Worm (Caenorhabditis elegans) whole organism, L1 larva: ENCODE results near the gene srj-50.
A peak's percentile ranks its signal among the peaks of the same experiment; 100 is the strongest.

ENCODE experiments used
- C16A3.4 ChIP-seq: fragments of 150-350 bp; optimal IDR thresholded peaks from 2 replicates; lab custom pipeline; 2014; ENCODE audit warnings: missing biosample characterization, missing genetic modification characterization
- C34B4.2 ChIP-seq: sonication (generic microtip); optimal IDR thresholded peaks from 2 replicates; lab custom pipeline; 2017; ENCODE audit warnings: mild to moderate bottlenecking, missing genetic modification characterization, missing compliant biosample characterization
- Y116A8C.19 ChIP-seq: sonication (generic microtip); optimal IDR thresholded peaks from 2 replicates; lab custom pipeline; 2016; ENCODE audit warnings: missing compliant biosample characterization, missing genetic modification characterization, borderline replicate concordance
- ama-1 ChIP-seq: fragments of 150-350 bp; optimal IDR thresholded peaks from 2 replicates; lab custom pipeline; 2014
- ceh-8 ChIP-seq: fragments of 200-800 bp; sonication (Bioruptor generic); optimal IDR thresholded peaks from 2 replicates; lab custom pipeline; 2018; ENCODE audit warnings: mild to moderate bottlenecking, missing genetic modification characterization, moderate library complexity, missing compliant biosample characterization
- ceh-82 ChIP-seq, 3 experiments: fragments of 150-350 bp in 1 of 3; sonication (generic microtip) in 2 of 3; optimal IDR thresholded peaks; 2 replicates each; lab custom pipeline; 2014 to 2017; ENCODE audit warnings: missing biosample characterization in 3 of 3, missing genetic modification characterization in 3 of 3
- ceh-88 ChIP-seq: fragments of 200-800 bp; sonication (Bioruptor generic); IDR thresholded peaks from 2 replicates; pipeline ENCODE4 v1.3.6; 2022; ENCODE audit warnings: missing genetic modification characterization, missing compliant biosample characterization
- ceh-90 ChIP-seq: sonication (generic microtip); optimal IDR thresholded peaks from 2 replicates; lab custom pipeline; 2016; ENCODE audit warnings: missing genetic modification characterization, missing compliant biosample characterization
- dpl-1 ChIP-seq, 3 experiments: fragments of 150-350 bp in 2 of 3; sonication (generic microtip) in 1 of 3; optimal IDR thresholded peaks; 2 replicates each; lab custom pipeline; 2014 to 2017; ENCODE audit warnings: missing biosample characterization in 3 of 3, missing genetic modification characterization in 3 of 3, missing genetic modification reagents in 3 of 3
- efl-1 ChIP-seq, 4 experiments: fragments of 150-350 bp; optimal IDR thresholded peaks in 3 of 4; peaks in 1 of 4; 1 replicate in 1 of 4; 2 replicates in 3 of 4; lab custom pipeline; 2014; ENCODE audit warnings: missing biosample characterization in 2 of 4, missing genetic modification characterization in 2 of 4, missing genetic modification reagents in 2 of 4
- efl-3 ChIP-seq: fragments of 200-800 bp; sonication (Bioruptor generic); optimal IDR thresholded peaks from 2 replicates; lab custom pipeline; 2018; ENCODE audit warnings: mild to moderate bottlenecking, missing genetic modification characterization, missing compliant biosample characterization
- elt-2 ChIP-seq: sonication (generic microtip); optimal IDR thresholded peaks from 2 replicates; lab custom pipeline; 2016; ENCODE audit warnings: missing genetic modification characterization, mild to moderate bottlenecking, inconsistent platforms, missing compliant biosample characterization, missing genetic modification reagents
- ets-5 ChIP-seq: fragments of 200-800 bp; sonication (Bioruptor generic); IDR thresholded peaks from 2 replicates; pipeline ENCODE4 v1.3.6; 2022; ENCODE audit warnings: missing genetic modification characterization, missing compliant biosample characterization
- fkh-10 ChIP-seq: sonication (generic microtip); optimal IDR thresholded peaks from 2 replicates; lab custom pipeline; 2017; ENCODE audit warnings: missing biosample characterization, missing genetic modification reagents, missing genetic modification characterization
- fkh-8 ChIP-seq: sonication (generic microtip); optimal IDR thresholded peaks from 2 replicates; lab custom pipeline; 2016; ENCODE audit warnings: mild to moderate bottlenecking, missing genetic modification characterization, missing compliant biosample characterization
- fos-1 ChIP-seq: fragments of 150-350 bp; optimal IDR thresholded peaks from 2 replicates; lab custom pipeline; 2014; ENCODE audit warnings: missing biosample characterization, missing genetic modification characterization
- grh-1 ChIP-seq: fragments of 200-800 bp; sonication (Bioruptor generic); IDR thresholded peaks from 2 replicates; pipeline ENCODE4 v1.3.6; 2022; ENCODE audit warnings: missing genetic modification reagents, missing genetic modification characterization, missing compliant biosample characterization
- jun-1 ChIP-seq: fragments of 150-350 bp; optimal IDR thresholded peaks from 2 replicates; lab custom pipeline; 2014; ENCODE audit warnings: missing biosample characterization, missing genetic modification reagents, missing genetic modification characterization
- mab-9 ChIP-seq: fragments of 200-800 bp; sonication (Bioruptor generic); IDR thresholded peaks from 2 replicates; pipeline ENCODE4 v1.3.6; 2022; ENCODE audit warnings: missing genetic modification reagents, missing genetic modification characterization, missing compliant biosample characterization
- mef-2 ChIP-seq: fragments of 150-350 bp; optimal IDR thresholded peaks from 2 replicates; lab custom pipeline; 2014; ENCODE audit warnings: missing biosample characterization, missing genetic modification characterization
- mep-1 ChIP-seq: fragments of 150-350 bp; optimal IDR thresholded peaks from 2 replicates; lab custom pipeline; 2014; ENCODE audit warnings: missing biosample characterization, missing genetic modification characterization
- nhr-20 ChIP-seq: sonication (generic microtip); optimal IDR thresholded peaks from 2 replicates; lab custom pipeline; 2016; ENCODE audit warnings: mild to moderate bottlenecking, missing genetic modification characterization, missing compliant biosample characterization
- nhr-237 ChIP-seq: fragments of 150-350 bp; optimal IDR thresholded peaks from 2 replicates; lab custom pipeline; 2014; ENCODE audit warnings: missing biosample characterization, missing genetic modification characterization
- nhr-76 ChIP-seq: sonication (generic microtip); optimal IDR thresholded peaks from 2 replicates; lab custom pipeline; 2017; ENCODE audit warnings: missing biosample characterization, missing genetic modification characterization
- nhr-77 ChIP-seq: fragments of 150-350 bp; optimal IDR thresholded peaks from 2 replicates; lab custom pipeline; 2014; ENCODE audit warnings: missing biosample characterization, missing genetic modification characterization
- nhr-85 ChIP-seq: sonication (generic microtip); peaks from one replicate; lab custom pipeline; 2016; ENCODE audit warnings: missing genetic modification characterization, inconsistent platforms, missing compliant biosample characterization
- nhr-90 ChIP-seq: sonication (generic microtip); optimal IDR thresholded peaks from 2 replicates; lab custom pipeline; 2016; ENCODE audit warnings: mild to moderate bottlenecking, missing genetic modification characterization, missing compliant biosample characterization; ENCODE audit not compliant: poor library complexity
- pag-3 ChIP-seq: sonication (generic microtip); optimal IDR thresholded peaks from 2 replicates; lab custom pipeline; 2017; ENCODE audit warnings: missing genetic modification characterization, mild to moderate bottlenecking, missing compliant biosample characterization, antibody characterized with exemption, borderline replicate concordance; ENCODE audit not compliant: insufficient read depth
- rnt-1 ChIP-seq: sonication (generic microtip); optimal IDR thresholded peaks from 2 replicates; lab custom pipeline; 2016; ENCODE audit warnings: mild to moderate bottlenecking, missing genetic modification characterization, moderate library complexity, missing compliant biosample characterization
- skn-1 ChIP-seq: fragments of 150-350 bp; optimal IDR thresholded peaks from 2 replicates; lab custom pipeline; 2014; ENCODE audit warnings: missing biosample characterization, missing genetic modification characterization
- snpc-4 ChIP-seq: fragments of 150-350 bp; optimal IDR thresholded peaks from 2 replicates; lab custom pipeline; 2014; ENCODE audit warnings: missing biosample characterization, missing genetic modification characterization
- tlp-1 ChIP-seq: fragments of 150-350 bp; optimal IDR thresholded peaks from 2 replicates; lab custom pipeline; 2014; ENCODE audit warnings: missing biosample characterization, missing genetic modification characterization
- unc-130 ChIP-seq: fragments of 150-350 bp; optimal IDR thresholded peaks from 2 replicates; lab custom pipeline; 2017; ENCODE audit warnings: missing biosample characterization, missing genetic modification characterization, inconsistent platforms
- unc-30 ChIP-seq: sonication (generic microtip); optimal IDR thresholded peaks from 2 replicates; lab custom pipeline; 2017; ENCODE audit warnings: missing biosample characterization, missing genetic modification characterization
- unc-86 ChIP-seq: sonication (generic microtip); optimal IDR thresholded peaks from 2 replicates; lab custom pipeline; 2016; ENCODE audit warnings: missing genetic modification characterization, missing compliant biosample characterization
- xbp-1 ChIP-seq: sonication (generic microtip); optimal IDR thresholded peaks from 2 replicates; lab custom pipeline; 2016; ENCODE audit warnings: missing genetic modification characterization, missing compliant biosample characterization

Gene srj-50

ce11 chrV:2830817-2831216 is 1.9 kb upstream of the srj-50 start, which contains the start of gene srw-2:
TSS of gene srw-2 (plus strand) at chrV:2830878.
- TF ChIP-seq ceh-8, result no peak
- no peak for TF ChIP-seq C16A3.4
- TF ChIP-seq nhr-76 (tag; lab: Kevin White, UChicago), result no peak
- TF ChIP-seq nhr-20 (tag; lab: Kevin White, UChicago), result no peak
- TF ChIP-seq efl-3 (GFP tag; lab: Kevin White, UChicago), result no peak
- no peak for TF ChIP-seq unc-30 (tag; lab: Kevin White, UChicago)
- TF ChIP-seq jun-1 (tag; lab: Kevin White, UChicago), result no peak
- TF ChIP-seq fos-1 (tag; lab: Kevin White, UChicago), result no peak
- TF ChIP-seq ets-5 (GFP tag; lab: Robert Waterston, UW), result no peak
- TF ChIP-seq ceh-82 (tag; optimal IDR thresholded peaks at IDR 0.05; lab: Kevin White, UChicago), result no peak
- TF ChIP-seq ama-1 (lab: Kevin White, UChicago), result no peak
- TF ChIP-seq mab-9 (GFP tag; lab: Robert Waterston, UW), result no peak
- no peak for TF ChIP-seq unc-130 (tag; lab: Kevin White, UChicago)
- no peak for TF ChIP-seq tlp-1 (tag; lab: Kevin White, UChicago)
- TF ChIP-seq, all 84 proteins: peak for 0

DNA sequence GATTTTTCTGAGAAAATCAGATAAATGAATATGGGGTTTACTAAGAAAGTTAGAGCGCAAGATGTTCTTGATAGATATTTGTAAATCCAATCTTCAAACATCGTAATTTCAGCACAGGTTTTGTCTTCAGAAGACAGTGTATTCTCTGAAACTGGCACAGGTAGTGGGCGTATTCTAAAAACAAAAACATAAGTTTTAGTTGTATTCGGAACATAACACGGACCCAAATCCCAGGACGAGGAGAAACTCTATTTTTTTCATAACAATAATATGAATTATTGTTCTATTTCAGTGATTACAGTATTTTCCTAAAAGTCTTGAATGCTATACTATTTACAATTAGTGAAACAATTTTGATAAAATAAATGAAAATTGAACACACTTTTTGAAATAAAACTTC is 3.7 kb downstream of the srj-50 start, which contains the start of gene srj-45:
TSS of gene srj-45 (minus strand) at position 101 of the 400 bp plus-strand sequence.
- TF ChIP-seq nhr-90 (tag; lab: Kevin White, UChicago), result no peak
- TF ChIP-seq skn-1 (tag; lab: Kevin White, UChicago), result no peak
- TF ChIP-seq fkh-10 (GFP tag; lab: Kevin White, UChicago), result no peak
- TF ChIP-seq unc-86 (tag; lab: Kevin White, UChicago), result no peak
- no peak for TF ChIP-seq C34B4.2 (tag; lab: Kevin White, UChicago)
- TF ChIP-seq rnt-1 (tag; lab: Kevin White, UChicago), result no peak
- no peak for TF ChIP-seq mef-2 (tag; lab: Kevin White, UChicago)
- TF ChIP-seq Y116A8C.19, result no peak
- TF ChIP-seq nhr-20 (tag; lab: Kevin White, UChicago), result no peak
- no peak for TF ChIP-seq efl-1 (optimal IDR thresholded peaks at IDR 0.05; lab: Kevin White, UChicago)
- no peak for TF ChIP-seq efl-1 (GFP tag; optimal IDR thresholded peaks at IDR 0.05 in 1 of 2; lab: Kevin White, UChicago)
- TF ChIP-seq nhr-77 (tag; lab: Kevin White, UChicago), result no peak
- TF ChIP-seq ceh-88, result no peak
- no peak for TF ChIP-seq pag-3
- no peak for TF ChIP-seq ceh-8
- TF ChIP-seq, all 84 proteins: peak for 0

ce11 chrV:2845771-2846170 is 13.0 kb downstream of the srj-50 start, which contains the start of gene srj-44:
TSS of gene srj-44 (minus strand) at chrV:2845871.
- TF ChIP-seq mef-2 (tag; lab: Kevin White, UChicago) (no peak), dpl-1 (GFP tag; optimal IDR thresholded peaks at IDR 0.05; lab: Kevin White, UChicago) (no peak), ets-5 (GFP tag; lab: Robert Waterston, UW) (no peak), nhr-237 (tag; lab: Kevin White, UChicago) (no peak), xbp-1 (tag; lab: Kevin White, UChicago) (no peak), efl-1 (optimal IDR thresholded peaks at IDR 0.05; lab: Kevin White, UChicago) (no peak), efl-1 (GFP tag; optimal IDR thresholded peaks at IDR 0.05 in 1 of 2; lab: Kevin White, UChicago) (peak in 1 of 2 experiments; percentile 29), grh-1 (GFP tag; lab: Robert Waterston, UW) (no peak), fkh-8 (tag; lab: Kevin White, UChicago) (no peak)

ce11 chrV:2848290-2848937 is 15.6 kb downstream of the srj-50 start, which contains the start of gene srj-49:
TSS of gene srj-49 (minus strand) at chrV:2848340.
- TF ChIP-seq elt-2 (peak; percentile 96), mef-2 (tag; lab: Kevin White, UChicago) (no peak)

ce11 chrV:2849071-2849470 is 16.3 kb downstream of the srj-50 start, which contains the start of gene ugt-53:
TSS of gene ugt-53 (plus strand) at chrV:2849343.
- peak; percentile 54 for TF ChIP-seq elt-2
- TF ChIP-seq snpc-4 (tag; lab: Kevin White, UChicago), result no peak
- TF ChIP-seq nhr-76 (tag; lab: Kevin White, UChicago), result no peak
- peak; percentile 21 for TF ChIP-seq nhr-85 (tag; lab: Kevin White, UChicago)
- no peak for TF ChIP-seq mep-1 (tag; lab: Kevin White, UChicago)
- no peak for TF ChIP-seq ceh-90 (tag; lab: Kevin White, UChicago)
